Worm (Caenorhabditis elegans) whole organism, L1 larva: ENCODE data around the gene F07C6.4.

Experiments
- egl-27 ChIP-seq, 2 experiments: fragments of 150-350 bp in 1 of 2; sonication (generic microtip); optimal IDR thresholded peaks; 3 replicates each; lab custom pipeline; 2017 to 2018; ENCODE audit warnings: missing biosample characterization in 2 of 2, missing genetic modification characterization in 2 of 2, missing genetic modification reagents in 2 of 2
- isw-1 ChIP-seq: fragments of 200-800 bp; sonication (Bioruptor generic); IDR thresholded peaks from 2 replicates; pipeline ENCODE4 v1.3.6; 2022; ENCODE audit warnings: missing genetic modification characterization, missing compliant biosample characterization
- lir-3 ChIP-seq: sonication (generic microtip); optimal IDR thresholded peaks from 2 replicates; lab custom pipeline; 2016; ENCODE audit warnings: mild to moderate bottlenecking, missing genetic modification characterization, moderate library complexity, missing compliant biosample characterization; ENCODE audit not compliant: poor library complexity
- nhr-11 ChIP-seq: fragments of 150-350 bp; optimal IDR thresholded peaks from 2 replicates; lab custom pipeline; 2014; ENCODE audit warnings: missing biosample characterization, missing genetic modification characterization
- nhr-77 ChIP-seq: fragments of 150-350 bp; optimal IDR thresholded peaks from 2 replicates; lab custom pipeline; 2014; ENCODE audit warnings: missing biosample characterization, missing genetic modification characterization
- sptf-1 ChIP-seq: fragments of 150-350 bp; optimal IDR thresholded peaks from 2 replicates; lab custom pipeline; 2014; ENCODE audit warnings: missing biosample characterization, missing genetic modification characterization

ce11 chrIV:12870315-12870714 lies 64.6 kb downstream of the F07C6.4 start:
- TF ChIP-seq nhr-11 (no peak), sptf-1 (tag; lab: Kevin White, UChicago) (no peak), nhr-77 (tag; lab: Kevin White, UChicago) (no peak), isw-1 (GFP tag; lab: Robert Waterston, UW) (no peak), lir-3 (tag; lab: Kevin White, UChicago) (no peak), egl-27 (tag; optimal IDR thresholded peaks at IDR 0.05; lab: Kevin White, UChicago) (no peak)
